4 worm cellular contexts compared by ENCODE assay signal in genomic region chrIII:5018116-5018689, ce11.
A peak's percentile ranks its signal among the peaks of the same experiment; 100 is the strongest.
TF ChIP-seq lines count a peak whose summit lies in the region.

wip-1 (plus strand) TSS chrIII:5018639.

TF ChIP-seq in whole organism, L2 larva, 48 proteins besides CTCF, POLR2A, EP300 and RAD21 (continues in another document):
- TF ChIP-seq skn-1 (tag; optimal IDR thresholded peaks at IDR 0.05; lab: Kevin White, UChicago), result no peak
- TF ChIP-seq alr-1 (tag; optimal IDR thresholded peaks at IDR 0.05; lab: Kevin White, UChicago), result no peak
- peak; percentile 99 for TF ChIP-seq lin-11 (tag; optimal IDR thresholded peaks at IDR 0.05; lab: Kevin White, UChicago)
- no peak for TF ChIP-seq elt-1 (tag; optimal IDR thresholded peaks at IDR 0.05; lab: Kevin White, UChicago)
- TF ChIP-seq egl-27 (tag; optimal IDR thresholded peaks at IDR 0.05; lab: Kevin White, UChicago), result peak; percentile 71
- no peak for TF ChIP-seq ztf-1 (GFP tag; conservative IDR thresholded peaks at IDR 0.05; lab: Robert Waterston, UW)
- TF ChIP-seq ZK546.5 (tag; optimal IDR thresholded peaks at IDR 0.05; lab: Kevin White, UChicago), result peak; percentile 61
- TF ChIP-seq nhr-12 (tag; optimal IDR thresholded peaks at IDR 0.05; lab: Kevin White, UChicago), result peak; percentile 73
- TF ChIP-seq nhr-11 (tag; optimal IDR thresholded peaks at IDR 0.05; lab: Kevin White, UChicago), result peak; percentile 77
- peak; percentile 44 for TF ChIP-seq R02D3.7 (tag; optimal IDR thresholded peaks at IDR 0.05; lab: Kevin White, UChicago)
- TF ChIP-seq unc-55 (GFP tag; optimal IDR thresholded peaks at IDR 0.05; lab: Kevin White, UChicago), result peak; percentile 99
- TF ChIP-seq ztf-4 (tag; optimal IDR thresholded peaks at IDR 0.05; lab: Kevin White, UChicago), result peak; percentile 96
- TF ChIP-seq peb-1 (tag; optimal IDR thresholded peaks at IDR 0.05; lab: Kevin White, UChicago), result no peak
- peak; percentile 92 to 97 for TF ChIP-seq lsy-2 (tag; optimal IDR thresholded peaks at IDR 0.05; lab: Kevin White, UChicago)
- TF ChIP-seq nhr-10 (tag; optimal IDR thresholded peaks at IDR 0.05; lab: Kevin White, UChicago), result peak; percentile 82
- peak; percentile 99 for TF ChIP-seq sma-3 (GFP tag; optimal IDR thresholded peaks at IDR 0.05; lab: Kevin White, UChicago)
- TF ChIP-seq unc-39 (tag; optimal IDR thresholded peaks at IDR 0.05; lab: Kevin White, UChicago), result no peak
- TF ChIP-seq mab-5 (tag; optimal IDR thresholded peaks at IDR 0.05; lab: Kevin White, UChicago), result peak; percentile 96
- no peak for TF ChIP-seq aly-2 (tag; optimal IDR thresholded peaks at IDR 0.05; lab: Kevin White, UChicago)
- peak; percentile 96 for TF ChIP-seq nhr-21 (tag; optimal IDR thresholded peaks at IDR 0.05; lab: Kevin White, UChicago)
- peak; percentile 98 for TF ChIP-seq nhr-129 (tag; optimal IDR thresholded peaks at IDR 0.05; lab: Kevin White, UChicago)
- peak; percentile 40 for TF ChIP-seq dmd-4 (tag; optimal IDR thresholded peaks at IDR 0.05; lab: Kevin White, UChicago)
- no peak for TF ChIP-seq elt-3 (tag; optimal IDR thresholded peaks at IDR 0.05; lab: Kevin White, UChicago)

TF ChIP-seq in whole organism, L4 larva, 104 proteins besides CTCF, POLR2A, EP300 and RAD21 (continues in another document):
- TF ChIP-seq aha-1 (tag; lab: Kevin White, UChicago) (peak; percentile 100), Y75B8A.6 (GFP tag; IDR thresholded peaks at IDR 0.05; lab: Robert Waterston, UW) (no peak), ctbp-1 (GFP tag; IDR thresholded peaks at IDR 0.05; lab: Robert Waterston, UW) (peak; percentile 96), saeg-2 (GFP tag; IDR thresholded peaks at IDR 0.05; lab: Robert Waterston, UW) (peak; percentile 87; the same call in 1 of the 2 replicates), daf-8 (GFP tag; IDR thresholded peaks at IDR 0.05; lab: Robert Waterston, UW) (no peak), ztf-7 (tag; optimal IDR thresholded peaks at IDR 0.05; lab: Kevin White, UChicago) (peak; percentile 93), ceh-62 (tag; optimal IDR thresholded peaks at IDR 0.05; lab: Kevin White, UChicago) (no peak), Y5F2A.4 (GFP tag; optimal IDR thresholded peaks at IDR 0.05; lab: Kevin White, UChicago) (peak; percentile 77), daf-12 (tag; optimal IDR thresholded peaks at IDR 0.05; lab: Kevin White, UChicago) (no peak), madf-5 (GFP tag; IDR thresholded peaks at IDR 0.05; lab: Robert Waterston, UW) (peak in 1 of 2 experiments; percentile 90; a peak in 1 of 4 replicates), pqm-1 (tag; optimal IDR thresholded peaks at IDR 0.05; lab: Kevin White, UChicago) (peak; percentile 54), mxl-2 (GFP tag; conservative IDR thresholded peaks at IDR 0.05; lab: Robert Waterston, UW) (peak; percentile 62), daf-16 (GFP tag; optimal IDR thresholded peaks at IDR 0.05; lab: Kevin White, UChicago) (peak; percentile 95 to 97), daf-16 (tag; optimal IDR thresholded peaks at IDR 0.05; lab: Kevin White, UChicago) (peak; percentile 97), unc-39 (tag; optimal IDR thresholded peaks at IDR 0.05; lab: Kevin White, UChicago) (peak; percentile 19), cey-2 (tag; optimal IDR thresholded peaks at IDR 0.05; lab: Kevin White, UChicago; ENCODE audit: borderline replicate concordance, insufficient read depth) (peak; percentile 57), T20F7.1 (GFP tag; optimal IDR thresholded peaks at IDR 0.05; lab: Kevin White, UChicago) (peak; percentile 95), lin-15B (tag; optimal IDR thresholded peaks at IDR 0.05; lab: Kevin White, UChicago) (peak; percentile 65), jun-1 (tag; optimal IDR thresholded peaks at IDR 0.05; lab: Kevin White, UChicago) (peak; percentile 95), tag-97 (GFP tag; IDR thresholded peaks at IDR 0.05; lab: Robert Waterston, UW) (no peak), dve-1 (tag; optimal IDR thresholded peaks at IDR 0.05; lab: Kevin White, UChicago; ENCODE audit: insufficient read depth) (peak; percentile 100), Y48G9A.11 (GFP tag; IDR thresholded peaks at IDR 0.05; lab: Robert Waterston, UW) (peak; percentile 83), nhr-102 (tag; optimal IDR thresholded peaks at IDR 0.05; lab: Kevin White, UChicago) (peak; percentile 97)

TF ChIP-seq in whole organism, late embryonic, 69 proteins besides CTCF, POLR2A, EP300 and RAD21 (continues in another document):
- no peak for TF ChIP-seq ama-1 (optimal IDR thresholded peaks at IDR 0.05; lab: Kevin White, UChicago)
- peak; percentile 71 for TF ChIP-seq unc-86 (tag; optimal IDR thresholded peaks at IDR 0.05; lab: Kevin White, UChicago)
- 0 out of 2 replicates have a peak, but pooled peaks have one; percentile 51 for TF ChIP-seq unc-3 (GFP tag; conservative IDR thresholded peaks at IDR 0.05; lab: Robert Waterston, UW)
- TF ChIP-seq unc-3 (tag; optimal IDR thresholded peaks at IDR 0.05; lab: Kevin White, UChicago), result peak; percentile 71
- TF ChIP-seq elt-2 (tag; optimal IDR thresholded peaks at IDR 0.05; lab: Kevin White, UChicago), result peak; percentile 87
- TF ChIP-seq ceh-2 (tag; optimal IDR thresholded peaks at IDR 0.05; lab: Kevin White, UChicago), result peak; percentile 69
- no peak for TF ChIP-seq nhr-11 (tag; optimal IDR thresholded peaks at IDR 0.05; lab: Kevin White, UChicago)
- TF ChIP-seq ahr-1 (tag; optimal IDR thresholded peaks at IDR 0.05; lab: Kevin White, UChicago), result peak; percentile 32
- TF ChIP-seq unc-42 (tag; optimal IDR thresholded peaks at IDR 0.05; lab: Kevin White, UChicago), result peak; percentile 66
- TF ChIP-seq fkh-10 (GFP tag; optimal IDR thresholded peaks at IDR 0.05; lab: Kevin White, UChicago), result no peak
- TF ChIP-seq dve-1 (tag; optimal IDR thresholded peaks at IDR 0.05; lab: Kevin White, UChicago), result peak; percentile 96
- peak; percentile 80 for TF ChIP-seq K09A11.1 (tag; optimal IDR thresholded peaks at IDR 0.05; lab: Kevin White, UChicago; ENCODE audit: insufficient read depth)
- TF ChIP-seq ceh-48 (tag; optimal IDR thresholded peaks at IDR 0.05; lab: Kevin White, UChicago), result peak; percentile 69
- TF ChIP-seq pha-4 (tag; optimal IDR thresholded peaks at IDR 0.05; lab: Kevin White, UChicago), result no peak
- TF ChIP-seq gmeb-2 (tag; optimal IDR thresholded peaks at IDR 0.05; lab: Kevin White, UChicago), result peak; percentile 37
- TF ChIP-seq hlh-6 (tag; optimal IDR thresholded peaks at IDR 0.05; lab: Kevin White, UChicago), result peak; percentile 72
- 0 out of 2 replicates have a peak, but pooled peaks have one; percentile 36 for TF ChIP-seq ceh-45 (GFP tag; IDR thresholded peaks at IDR 0.05; lab: Robert Waterston, UW)
- TF ChIP-seq fkh-6 (tag; optimal IDR thresholded peaks at IDR 0.05; lab: Kevin White, UChicago), result peak; percentile 60
- TF ChIP-seq Y22D7AL.16 (tag; optimal IDR thresholded peaks at IDR 0.05; lab: Kevin White, UChicago), result peak; percentile 17
- TF ChIP-seq ceh-24 (tag; optimal IDR thresholded peaks at IDR 0.05; lab: Kevin White, UChicago), result no peak
- TF ChIP-seq pha-2 (tag; optimal IDR thresholded peaks at IDR 0.05; lab: Kevin White, UChicago), result peak; percentile 38
- TF ChIP-seq ceh-34 (tag; optimal IDR thresholded peaks at IDR 0.05; lab: Kevin White, UChicago), result peak; percentile 94
- TF ChIP-seq sox-2 (GFP tag; IDR thresholded peaks at IDR 0.05; lab: Robert Waterston, UW), result no peak
- TF ChIP-seq ttx-3 (tag; optimal IDR thresholded peaks at IDR 0.05; lab: Kevin White, UChicago), result peak; percentile 58
- TF ChIP-seq rnt-1 (tag; optimal IDR thresholded peaks at IDR 0.05; lab: Kevin White, UChicago), result peak; percentile 92
- TF ChIP-seq npax-4 (tag; optimal IDR thresholded peaks at IDR 0.05; lab: Kevin White, UChicago), result no peak

TF ChIP-seq in whole organism, mixed stage, embryonic, 35 proteins besides CTCF, POLR2A, EP300 and RAD21 (continues in another document):
- TF ChIP-seq unc-62 (GFP tag; optimal IDR thresholded peaks at IDR 0.05; lab: Kevin White, UChicago), result peak; percentile 47
- peak; percentile 88 for TF ChIP-seq drap-1 (GFP tag; optimal IDR thresholded peaks at IDR 0.05; lab: Kevin White, UChicago)
- TF ChIP-seq tbx-8 (GFP tag; optimal IDR thresholded peaks at IDR 0.05; lab: Kevin White, UChicago), result peak; percentile 4
- TF ChIP-seq lin-13 (tag; optimal IDR thresholded peaks at IDR 0.05; lab: Kevin White, UChicago), result peak; percentile 99
- TF ChIP-seq unc-120 (tag; optimal IDR thresholded peaks at IDR 0.05; lab: Kevin White, UChicago; ENCODE audit: poor library complexity, severe bottlenecking), result peak; percentile 75
- TF ChIP-seq cnd-1 (tag; optimal IDR thresholded peaks at IDR 0.05; lab: Kevin White, UChicago), result peak; percentile 77
- peak; percentile 8 for TF ChIP-seq sem-2 (GFP tag; optimal IDR thresholded peaks at IDR 0.05; lab: Kevin White, UChicago)
- TF ChIP-seq bed-3 (GFP tag; optimal IDR thresholded peaks at IDR 0.05; lab: Kevin White, UChicago), result no peak
- TF ChIP-seq hlh-1 (tag; optimal IDR thresholded peaks at IDR 0.05; lab: Kevin White, UChicago), result peak; percentile 54
- peak; percentile 98 for TF ChIP-seq pha-4 (tag; optimal IDR thresholded peaks at IDR 0.05; lab: Kevin White, UChicago)
- TF ChIP-seq zip-8 (tag; optimal IDR thresholded peaks at IDR 0.05; lab: Kevin White, UChicago), result no peak
- TF ChIP-seq unc-39 (tag; optimal IDR thresholded peaks at IDR 0.05; lab: Kevin White, UChicago), result peak; percentile 61
- peak; percentile 63 for TF ChIP-seq elt-1 (tag; optimal IDR thresholded peaks at IDR 0.05; lab: Kevin White, UChicago; ENCODE audit: borderline replicate concordance, insufficient read depth)
- TF ChIP-seq mab-5 (tag; optimal IDR thresholded peaks at IDR 0.05; lab: Kevin White, UChicago), result peak; percentile 38
- TF ChIP-seq ceh-43 (GFP tag; optimal IDR thresholded peaks at IDR 0.05; lab: Kevin White, UChicago), result peak; percentile 61
- TF ChIP-seq ztf-11 (tag; optimal IDR thresholded peaks at IDR 0.05; lab: Kevin White, UChicago), result peak; percentile 88
- peak; percentile 32 for TF ChIP-seq lin-32 (GFP tag; optimal IDR thresholded peaks at IDR 0.05; lab: Kevin White, UChicago)
- peak; percentile 69 for TF ChIP-seq ceh-83 (GFP tag; optimal IDR thresholded peaks at IDR 0.05; lab: Kevin White, UChicago)
- peak; percentile 49 for TF ChIP-seq nhr-28 (tag; optimal IDR thresholded peaks at IDR 0.05; lab: Kevin White, UChicago)
- TF ChIP-seq lsy-2 (tag; optimal IDR thresholded peaks at IDR 0.05; lab: Kevin White, UChicago), result peak; percentile 90
- no peak for TF ChIP-seq snpc-4 (tag; optimal IDR thresholded peaks at IDR 0.05; lab: Kevin White, UChicago)
- TF ChIP-seq nhr-2 (tag; optimal IDR thresholded peaks at IDR 0.05; lab: Kevin White, UChicago), result no peak
- peak; percentile 67 for TF ChIP-seq nhr-12 (tag; optimal IDR thresholded peaks at IDR 0.05; lab: Kevin White, UChicago)
- peak; percentile 51 for TF ChIP-seq ces-1 (GFP tag; optimal IDR thresholded peaks at IDR 0.05; lab: Kevin White, UChicago)
- TF ChIP-seq nhr-76 (tag; optimal IDR thresholded peaks at IDR 0.05; lab: Kevin White, UChicago), result peak; percentile 17
- TF ChIP-seq elt-3 (tag; optimal IDR thresholded peaks at IDR 0.05; lab: Kevin White, UChicago), result peak; percentile 32
- TF ChIP-seq mep-1 (tag; optimal IDR thresholded peaks at IDR 0.05; lab: Kevin White, UChicago), result peak; percentile 98
- TF ChIP-seq ceh-39 (tag; optimal IDR thresholded peaks at IDR 0.05; lab: Kevin White, UChicago), result peak; percentile 64
- TF ChIP-seq blmp-1 (tag; optimal IDR thresholded peaks at IDR 0.05; lab: Kevin White, UChicago), result peak; percentile 25
